Worm (Caenorhabditis elegans) whole organism, L1 larva: ENCODE measurements around the gene K08E7.6.

ENCODE experiments used
- C04F5.9 ChIP-seq: sonication (generic microtip); optimal IDR thresholded peaks from 2 replicates; lab custom pipeline; 2016; ENCODE audit warnings: missing genetic modification characterization, missing compliant biosample characterization
- C34B4.2 ChIP-seq: sonication (generic microtip); optimal IDR thresholded peaks from 2 replicates; lab custom pipeline; 2017; ENCODE audit warnings: mild to moderate bottlenecking, missing genetic modification characterization, missing compliant biosample characterization
- F16B12.6 ChIP-seq: fragments of 150-350 bp; optimal IDR thresholded peaks from 2 replicates; lab custom pipeline; 2014; ENCODE audit warnings: missing biosample characterization, missing genetic modification characterization
- Y116A8C.19 ChIP-seq: sonication (generic microtip); optimal IDR thresholded peaks from 2 replicates; lab custom pipeline; 2016; ENCODE audit warnings: missing compliant biosample characterization, missing genetic modification characterization, borderline replicate concordance
- aha-1 ChIP-seq: fragments of 150-350 bp; optimal IDR thresholded peaks from 2 replicates; lab custom pipeline; 2014; ENCODE audit warnings: missing biosample characterization, missing genetic modification characterization
- alr-1 ChIP-seq: fragments of 200-800 bp; sonication (Bioruptor generic); optimal IDR thresholded peaks from 2 replicates; lab custom pipeline; 2018; ENCODE audit warnings: borderline replicate concordance, mild to moderate bottlenecking, missing genetic modification characterization, missing compliant biosample characterization
- aly-2 ChIP-seq: fragments of 150-350 bp; optimal IDR thresholded peaks from 2 replicates; lab custom pipeline; 2014; ENCODE audit warnings: missing biosample characterization, missing genetic modification characterization
- blmp-1 ChIP-seq: fragments of 150-350 bp; optimal IDR thresholded peaks from 2 replicates; lab custom pipeline; 2014; ENCODE audit warnings: missing biosample characterization, missing genetic modification characterization
- ceh-63 ChIP-seq: fragments of 200-800 bp; sonication (Bioruptor generic); optimal IDR thresholded peaks from 2 replicates; lab custom pipeline; 2018; ENCODE audit warnings: mild to moderate bottlenecking, missing genetic modification characterization, missing compliant biosample characterization
- ceh-8 ChIP-seq: fragments of 200-800 bp; sonication (Bioruptor generic); optimal IDR thresholded peaks from 2 replicates; lab custom pipeline; 2018; ENCODE audit warnings: mild to moderate bottlenecking, missing genetic modification characterization, moderate library complexity, missing compliant biosample characterization
- ceh-82 ChIP-seq, 3 experiments: fragments of 150-350 bp in 1 of 3; sonication (generic microtip) in 2 of 3; optimal IDR thresholded peaks; 2 replicates each; lab custom pipeline; 2014 to 2017; ENCODE audit warnings: missing biosample characterization in 3 of 3, missing genetic modification characterization in 3 of 3
- dsc-1 ChIP-seq: sonication (generic microtip); optimal IDR thresholded peaks from 2 replicates; lab custom pipeline; 2016; ENCODE audit warnings: mild to moderate bottlenecking, missing genetic modification characterization, missing compliant biosample characterization
- efl-1 ChIP-seq, 4 experiments: fragments of 150-350 bp; optimal IDR thresholded peaks in 3 of 4; peaks in 1 of 4; 1 replicate in 1 of 4; 2 replicates in 3 of 4; lab custom pipeline; 2014; ENCODE audit warnings: missing biosample characterization in 2 of 4, missing genetic modification characterization in 2 of 4, missing genetic modification reagents in 2 of 4
- egl-13 ChIP-seq: sonication (generic microtip); optimal IDR thresholded peaks from 2 replicates; lab custom pipeline; 2016; ENCODE audit warnings: missing genotype, missing genetic modification reagents, missing genetic modification characterization, missing compliant biosample characterization
- elt-3 ChIP-seq, 6 experiments: fragments of 150-350 bp in 1 of 6; sonication (generic microtip); optimal IDR thresholded peaks; 2 replicates each; lab custom pipeline; 2017 to 2018; ENCODE audit warnings: missing biosample characterization in 6 of 6, missing genetic modification characterization in 6 of 6, inconsistent platforms in 1 of 6
- ets-5 ChIP-seq: fragments of 200-800 bp; sonication (Bioruptor generic); IDR thresholded peaks from 2 replicates; pipeline ENCODE4 v1.3.6; 2022; ENCODE audit warnings: missing genetic modification characterization, missing compliant biosample characterization
- fkh-8 ChIP-seq: sonication (generic microtip); optimal IDR thresholded peaks from 2 replicates; lab custom pipeline; 2016; ENCODE audit warnings: mild to moderate bottlenecking, missing genetic modification characterization, missing compliant biosample characterization
- hlh-17 ChIP-seq: fragments of 200-800 bp; sonication (Bioruptor generic); optimal IDR thresholded peaks from 2 replicates; lab custom pipeline; 2018; ENCODE audit warnings: missing genetic modification characterization, mild to moderate bottlenecking, missing compliant biosample characterization, moderate library complexity, borderline replicate concordance
- hpl-2 ChIP-seq: fragments of 150-350 bp; optimal IDR thresholded peaks from 2 replicates; lab custom pipeline; 2014; ENCODE audit warnings: missing biosample characterization, missing genetic modification reagents, missing genetic modification characterization
- jun-1 ChIP-seq: fragments of 150-350 bp; optimal IDR thresholded peaks from 2 replicates; lab custom pipeline; 2014; ENCODE audit warnings: missing biosample characterization, missing genetic modification reagents, missing genetic modification characterization
- lin-14 ChIP-seq: fragments of 200-800 bp; sonication (Bioruptor generic); optimal IDR thresholded peaks from 2 replicates; lab custom pipeline; 2018; ENCODE audit warnings: mild to moderate bottlenecking, missing genetic modification characterization, moderate library complexity, missing compliant biosample characterization
- lin-15B ChIP-seq: fragments of 150-350 bp; sonication (generic microtip); optimal IDR thresholded peaks from 3 replicates; lab custom pipeline; 2014; ENCODE audit warnings: missing biosample characterization, missing genetic modification characterization
- lin-35 ChIP-seq, 2 experiments: fragments of 150-350 bp; optimal IDR thresholded peaks; 2 replicates each; lab custom pipeline; 2014; ENCODE audit warnings: missing biosample characterization in 2 of 2, missing genetic modification characterization in 2 of 2, missing genetic modification reagents in 2 of 2
- lsy-2 ChIP-seq, 2 experiments: fragments of 150-350 bp; optimal IDR thresholded peaks; 2 replicates each; lab custom pipeline; 2014; ENCODE audit warnings: missing biosample characterization in 2 of 2, missing genetic modification characterization in 2 of 2
- nhr-11 ChIP-seq: fragments of 150-350 bp; optimal IDR thresholded peaks from 2 replicates; lab custom pipeline; 2014; ENCODE audit warnings: missing biosample characterization, missing genetic modification characterization
- nhr-237 ChIP-seq: fragments of 150-350 bp; optimal IDR thresholded peaks from 2 replicates; lab custom pipeline; 2014; ENCODE audit warnings: missing biosample characterization, missing genetic modification characterization
- nhr-28 ChIP-seq: fragments of 150-350 bp; optimal IDR thresholded peaks from 2 replicates; lab custom pipeline; 2014; ENCODE audit warnings: missing biosample characterization, missing genetic modification characterization
- nhr-71 ChIP-seq: sonication (generic microtip); optimal IDR thresholded peaks from 2 replicates; lab custom pipeline; 2016; ENCODE audit warnings: mild to moderate bottlenecking, missing genetic modification characterization, moderate library complexity, missing compliant biosample characterization
- nhr-85 ChIP-seq: sonication (generic microtip); peaks from one replicate; lab custom pipeline; 2016; ENCODE audit warnings: missing genetic modification characterization, inconsistent platforms, missing compliant biosample characterization
- nhr-90 ChIP-seq: sonication (generic microtip); optimal IDR thresholded peaks from 2 replicates; lab custom pipeline; 2016; ENCODE audit warnings: mild to moderate bottlenecking, missing genetic modification characterization, missing compliant biosample characterization; ENCODE audit not compliant: poor library complexity
- pag-3 ChIP-seq: sonication (generic microtip); optimal IDR thresholded peaks from 2 replicates; lab custom pipeline; 2017; ENCODE audit warnings: missing genetic modification characterization, mild to moderate bottlenecking, missing compliant biosample characterization, antibody characterized with exemption, borderline replicate concordance; ENCODE audit not compliant: insufficient read depth
- skn-1 ChIP-seq: fragments of 150-350 bp; optimal IDR thresholded peaks from 2 replicates; lab custom pipeline; 2014; ENCODE audit warnings: missing biosample characterization, missing genetic modification characterization
- sptf-1 ChIP-seq: fragments of 150-350 bp; optimal IDR thresholded peaks from 2 replicates; lab custom pipeline; 2014; ENCODE audit warnings: missing biosample characterization, missing genetic modification characterization
- unc-62 ChIP-seq: fragments of 150-350 bp; optimal IDR thresholded peaks from 2 replicates; lab custom pipeline; 2014; ENCODE audit warnings: missing biosample characterization, missing genetic modification reagents, missing genetic modification characterization
- unc-86 ChIP-seq: sonication (generic microtip); optimal IDR thresholded peaks from 2 replicates; lab custom pipeline; 2016; ENCODE audit warnings: missing genetic modification characterization, missing compliant biosample characterization
- unc-98 ChIP-seq: fragments of 200-800 bp; sonication (Bioruptor generic); IDR thresholded peaks from 2 replicates; pipeline ENCODE4 v1.3.6; 2022; ENCODE audit warnings: missing genetic modification characterization, missing compliant biosample characterization
- vab-15 ChIP-seq: sonication (generic microtip); optimal IDR thresholded peaks from 2 replicates; lab custom pipeline; 2017; ENCODE audit warnings: missing genotype, mild to moderate bottlenecking, missing genetic modification characterization, missing compliant biosample characterization
- ztf-4 ChIP-seq: fragments of 150-350 bp; optimal IDR thresholded peaks from 2 replicates; lab custom pipeline; 2014; ENCODE audit warnings: missing biosample characterization, missing genetic modification characterization

The K08E7.6 gene

DNA sequence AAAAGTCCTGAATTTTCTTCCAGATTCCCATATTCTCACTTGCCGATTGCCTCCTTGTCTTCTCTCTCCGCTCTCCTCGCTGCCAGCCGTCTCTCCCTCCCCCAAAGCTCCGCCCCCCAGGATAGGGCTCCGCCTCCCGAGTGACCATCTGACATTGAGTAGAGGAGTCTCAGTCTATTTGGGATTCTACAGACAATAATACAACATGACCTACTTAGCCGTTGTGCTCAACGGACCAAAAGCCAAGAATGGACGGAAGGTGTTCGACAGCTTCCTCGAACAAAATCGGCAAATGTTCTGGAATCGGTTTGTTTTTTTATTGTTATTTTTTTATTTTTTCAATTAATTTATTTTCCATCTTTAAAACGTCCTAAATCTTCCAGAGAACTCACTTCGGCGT is 38.9 kb downstream of the K08E7.6 start, which contains the start of gene ham-1:
TSS of gene ham-1 (plus strand) at position 173 of the 400 bp plus-strand sequence.
- TF ChIP-seq lin-15B: no peak
- TF ChIP-seq nhr-237 (tag; lab: Kevin White, UChicago): no peak
- TF ChIP-seq elt-3 (tag; optimal IDR thresholded peaks at IDR 0.05; lab: Kevin White, UChicago): no peak
- no peak for TF ChIP-seq dsc-1 (tag; lab: Kevin White, UChicago)
- no peak for TF ChIP-seq C34B4.2
- no peak for TF ChIP-seq F16B12.6 (tag; lab: Kevin White, UChicago)
- no peak for TF ChIP-seq ceh-82 (tag; optimal IDR thresholded peaks at IDR 0.05; lab: Kevin White, UChicago)
- TF ChIP-seq unc-98: no peak
- TF ChIP-seq nhr-28: no peak
- no peak for TF ChIP-seq Y116A8C.19 (tag; lab: Kevin White, UChicago)

ce11 chrIV:12540242-12540641 is 40.7 kb downstream of the K08E7.6 start:
- no peak for TF ChIP-seq aly-2 (tag; lab: Kevin White, UChicago)
- peak; percentile 84 for TF ChIP-seq nhr-85
- TF ChIP-seq lin-14 (GFP tag; lab: Kevin White, UChicago): peak; percentile 13
- no peak for TF ChIP-seq hlh-17 (GFP tag; lab: Kevin White, UChicago)
- TF ChIP-seq blmp-1 (tag; lab: Kevin White, UChicago): peak; percentile 13
- TF ChIP-seq lin-35 (GFP tag; optimal IDR thresholded peaks at IDR 0.05; lab: Kevin White, UChicago): no peak

- TF ChIP-seq alr-1 (tag; lab: Kevin White, UChicago) (no peak), lsy-2 (tag; optimal IDR thresholded peaks at IDR 0.05; lab: Kevin White, UChicago) (no peak), lin-14 (GFP tag; lab: Kevin White, UChicago) (no peak), unc-62 (GFP tag; lab: Kevin White, UChicago) (no peak)
- TF ChIP-seq, all 84 proteins: peak for 0
Observed at ce11 chrIV:12537694-12538093, 43.3 kb downstream of the K08E7.6 start.

ce11 chrIV:12536358-12536757 is 44.6 kb downstream of the K08E7.6 start:
- no peak for TF ChIP-seq nhr-71 (tag; lab: Kevin White, UChicago)
- no peak for TF ChIP-seq nhr-11 (tag; lab: Kevin White, UChicago)
- TF ChIP-seq ceh-63 (GFP tag; lab: Kevin White, UChicago): no peak
- no peak for TF ChIP-seq unc-86 (tag; lab: Kevin White, UChicago)
- no peak for TF ChIP-seq hlh-17 (GFP tag; lab: Kevin White, UChicago)
- no peak for TF ChIP-seq jun-1 (tag; lab: Kevin White, UChicago)
- no peak for TF ChIP-seq pag-3
- no peak for TF ChIP-seq ets-5
- TF ChIP-seq nhr-90 (tag; lab: Kevin White, UChicago): no peak
- no peak for TF ChIP-seq sptf-1 (tag; lab: Kevin White, UChicago)
- TF ChIP-seq skn-1 (tag; lab: Kevin White, UChicago): no peak
- TF ChIP-seq aha-1 (tag; lab: Kevin White, UChicago): no peak
- no peak for TF ChIP-seq ceh-82 (tag; optimal IDR thresholded peaks at IDR 0.05; lab: Kevin White, UChicago)
- TF ChIP-seq C04F5.9 (tag; lab: Kevin White, UChicago): no peak
- no peak for TF ChIP-seq egl-13 (tag; lab: Kevin White, UChicago)
- TF ChIP-seq aly-2 (tag; lab: Kevin White, UChicago): no peak
- no peak for TF ChIP-seq vab-15 (tag; lab: Kevin White, UChicago)
- TF ChIP-seq ceh-8: no peak
- TF ChIP-seq fkh-8: no peak

DNA sequence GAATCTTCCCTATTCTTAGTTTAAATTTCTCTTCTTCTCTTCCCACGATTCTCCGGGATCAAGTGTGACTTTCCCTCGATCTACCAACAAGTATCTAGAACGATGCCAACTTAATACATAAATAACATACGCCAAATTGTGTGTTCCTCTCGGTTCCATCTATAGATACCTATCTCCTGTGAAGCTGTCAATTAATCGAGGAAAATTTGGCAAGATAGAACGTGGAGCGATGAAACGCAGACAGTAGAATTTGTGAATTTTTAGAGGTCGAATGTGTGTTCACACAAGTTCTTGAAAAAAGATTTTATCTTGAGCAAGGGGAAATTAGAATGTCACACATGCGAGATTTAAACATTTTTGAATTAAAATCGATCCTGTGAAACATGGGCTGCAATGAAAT is 49.5 kb downstream of the K08E7.6 start:
- TF ChIP-seq efl-1 (optimal IDR thresholded peaks at IDR 0.05; lab: Kevin White, UChicago): no peak
- TF ChIP-seq efl-1 (GFP tag; optimal IDR thresholded peaks at IDR 0.05 in 1 of 2; lab: Kevin White, UChicago): peak in 1 of 2 experiments; percentile 66
- peak; percentile 1 for TF ChIP-seq lin-14 (GFP tag; lab: Kevin White, UChicago)
- TF ChIP-seq ztf-4 (tag; lab: Kevin White, UChicago): no peak
- no peak for TF ChIP-seq hpl-2 (GFP tag; lab: Kevin White, UChicago)
